Worm (Caenorhabditis elegans) whole organism, late embryonic: ENCODE results near the gene rpn-2.

Experiments used
- ceh-45 ChIP-seq: fragments of 200-800 bp; sonication (Bioruptor generic); IDR thresholded peaks from 2 replicates; pipeline ENCODE4 v1.3.6; 2022; ENCODE audit warnings: missing genetic modification reagents, missing genetic modification characterization, missing compliant biosample characterization
- hlh-30 ChIP-seq: sonication (generic microtip); optimal IDR thresholded peaks from 2 replicates; lab custom pipeline; 2017; ENCODE audit warnings: antibody characterized with exemption, missing genetic modification characterization, missing compliant biosample characterization; ENCODE audit not compliant: insufficient read depth
- lin-11 ChIP-seq: fragments of 200-800 bp; sonication (Bioruptor generic); optimal IDR thresholded peaks from 2 replicates; lab custom pipeline; 2018; ENCODE audit warnings: mild to moderate bottlenecking, missing genetic modification characterization, missing compliant biosample characterization
- madf-2 ChIP-seq: sonication (generic microtip); optimal IDR thresholded peaks from 2 replicates; lab custom pipeline; 2017; ENCODE audit warnings: missing genetic modification characterization, missing compliant biosample characterization
- nhr-232 ChIP-seq: sonication (generic microtip); optimal IDR thresholded peaks from 2 replicates; lab custom pipeline; 2016; ENCODE audit warnings: missing genetic modification characterization, missing compliant biosample characterization
- odd-2 ChIP-seq: sonication (generic microtip); optimal IDR thresholded peaks from 2 replicates; lab custom pipeline; 2017; ENCODE audit warnings: antibody characterized with exemption, mild to moderate bottlenecking, missing genetic modification characterization, missing compliant biosample characterization
- pag-3 ChIP-seq: sonication (generic microtip); optimal IDR thresholded peaks from 2 replicates; lab custom pipeline; 2016; ENCODE audit warnings: missing compliant biosample characterization, missing genetic modification characterization, borderline replicate concordance
- tbx-2 ChIP-seq: sonication (generic microtip); optimal IDR thresholded peaks from 2 replicates; lab custom pipeline; 2016; ENCODE audit warnings: missing genetic modification characterization, missing compliant biosample characterization

DNA sequence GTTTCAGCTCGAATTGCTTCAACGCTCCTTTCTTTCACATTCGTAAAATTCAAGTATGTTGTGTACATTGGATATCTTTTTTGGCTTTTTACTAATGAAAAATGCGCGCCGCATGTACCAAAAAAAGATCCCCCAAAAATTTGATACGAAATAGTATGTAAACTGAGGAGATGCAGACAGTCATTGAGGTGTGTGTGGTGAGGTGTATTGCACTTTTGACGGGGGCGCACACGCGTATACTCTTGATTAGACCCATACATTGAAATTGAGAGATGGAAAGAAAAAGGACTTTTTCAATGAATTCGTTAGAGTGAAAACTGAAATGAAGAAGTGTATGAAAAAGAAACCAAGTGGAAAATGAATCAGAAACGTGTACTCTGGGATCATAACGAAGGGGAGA, 22.4 kb downstream of the rpn-2 start:
- no peak for TF ChIP-seq tbx-2 (tag; lab: Kevin White, UChicago)
- TF ChIP-seq madf-2 (tag; lab: Kevin White, UChicago), result no peak
- TF ChIP-seq pag-3, result no peak
- no peak for TF ChIP-seq nhr-232 (tag; lab: Kevin White, UChicago)
- no peak for TF ChIP-seq lin-11
- TF ChIP-seq odd-2 (tag; lab: Kevin White, UChicago), result no peak
- TF ChIP-seq hlh-30 (tag; lab: Kevin White, UChicago), result no peak
- TF ChIP-seq ceh-45 (GFP tag; lab: Robert Waterston, UW), result no peak
